Worm (Caenorhabditis elegans): Measurements from ENCODE around the gene C07B5.6.

C07B5.6 gene

DNA sequence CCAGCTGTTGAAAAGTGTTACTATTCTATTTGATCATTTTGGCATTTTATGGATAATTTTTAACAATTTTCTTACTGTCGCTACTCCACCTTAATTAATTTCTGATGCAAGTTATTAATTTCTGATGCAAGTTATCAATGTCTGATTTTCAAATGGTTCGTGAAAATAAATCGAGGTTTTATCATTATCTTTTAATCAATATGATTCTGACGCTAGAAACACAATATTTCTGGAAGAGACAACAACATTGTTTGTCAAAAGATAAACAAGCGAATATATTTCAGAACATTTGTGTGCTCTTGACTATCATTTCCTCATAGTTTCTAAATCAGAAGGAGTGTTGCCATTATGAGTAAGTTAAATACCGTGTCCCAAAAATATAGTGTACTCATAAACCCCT is 47.6 kb downstream of the C07B5.6 start, which contains the start of gene F49E2.2:
TSS of gene F49E2.2 (plus strand) at position 301 of the 400 bp plus-strand sequence.
- TF ChIP-seq ztf-11 (tag; optimal IDR thresholded peaks at IDR 0.05) (no peak), pqm-1 (tag; optimal IDR thresholded peaks at IDR 0.05) (no peak), mdl-1 (tag; optimal IDR thresholded peaks at IDR 0.05) (no peak), fkh-2 (tag; optimal IDR thresholded peaks at IDR 0.05) (no peak), nhr-23 (tag; optimal IDR thresholded peaks at IDR 0.05) (no peak)

ce11 chrX:9568574-9568973 is 49.8 kb downstream of the C07B5.6 start:
- no peak for TF ChIP-seq ceh-82 (tag; optimal IDR thresholded peaks at IDR 0.05)
- no peak for TF ChIP-seq daf-12 (tag; optimal IDR thresholded peaks at IDR 0.05)
- peak; percentile 55 for TF ChIP-seq pqm-1 (tag; optimal IDR thresholded peaks at IDR 0.05)
- TF ChIP-seq elt-2 (tag; optimal IDR thresholded peaks at IDR 0.05): peak; percentile 87
- TF ChIP-seq mdl-1 (tag; optimal IDR thresholded peaks at IDR 0.05): no peak
